Fruit fly (Drosophila melanogaster) whole organism, prepupa: Measurements from ENCODE around the gene CG14088.

Source experiments
- Blimp-1 ChIP-seq: fragments of 200-800 bp; sonication (Bioruptor generic); optimal IDR thresholded peaks from 3 replicates; lab custom pipeline; 2017; ENCODE audit warnings: missing biosample characterization, missing genetic modification characterization, mild to moderate bottlenecking, moderate library complexity, missing genetic modification reagents
- CG10669 ChIP-seq: fragments of 200-800 bp; sonication (Bioruptor generic); optimal IDR thresholded peaks from 3 replicates; lab custom pipeline; 2018; ENCODE audit warnings: missing biosample characterization, mild to moderate bottlenecking, missing genetic modification characterization, moderate library complexity
- CG16779 ChIP-seq: fragments of 200-800 bp; sonication (Bioruptor generic); optimal IDR thresholded peaks from 3 replicates; lab custom pipeline; 2017; ENCODE audit warnings: missing biosample characterization, mild to moderate bottlenecking, missing genetic modification characterization
- CG6854 ChIP-seq: fragments of 200-800 bp; sonication (Bioruptor generic); optimal IDR thresholded peaks from 2 replicates; lab custom pipeline; 2017; ENCODE audit warnings: missing biosample characterization, mild to moderate bottlenecking, missing genetic modification characterization
- Eip78C ChIP-seq: fragments of 200-800 bp; sonication (Bioruptor generic); peaks from one replicate; lab custom pipeline; 2016; ENCODE audit warnings: missing biosample characterization, missing genetic modification characterization
- Gug ChIP-seq: fragments of 200-800 bp; sonication (Bioruptor generic); IDR thresholded peaks from 2 replicates; pipeline ENCODE4 v1.3.6; 2022; ENCODE audit warnings: missing biosample characterization, missing genetic modification characterization
- Hr4 ChIP-seq: fragments of 200-800 bp; sonication (Bioruptor generic); optimal IDR thresholded peaks from 3 replicates; lab custom pipeline; 2016; ENCODE audit warnings: missing biosample characterization, missing genetic modification characterization
- Lpt ChIP-seq: fragments of 200-800 bp; sonication (Bioruptor generic); optimal IDR thresholded peaks from 3 replicates; lab custom pipeline; 2016; ENCODE audit warnings: missing biosample characterization, missing genetic modification characterization
- fd59A ChIP-seq: fragments of 200-800 bp; sonication (Bioruptor generic); optimal IDR thresholded peaks from 2 replicates; lab custom pipeline; 2017; ENCODE audit warnings: missing biosample characterization, mild to moderate bottlenecking, missing genetic modification characterization, missing genetic modification reagents
- fkh ChIP-seq: fragments of 200-800 bp; sonication (Bioruptor generic); optimal IDR thresholded peaks from 3 replicates; lab custom pipeline; 2017; ENCODE audit warnings: missing biosample characterization, mild to moderate bottlenecking, missing genetic modification characterization, moderate library complexity
- topi ChIP-seq: fragments of 200-800 bp; sonication (Bioruptor generic); optimal IDR thresholded peaks from 3 replicates; lab custom pipeline; 2016; ENCODE audit warnings: missing biosample characterization, missing genetic modification characterization
- vri ChIP-seq: fragments of 200-800 bp; sonication (Bioruptor generic); optimal IDR thresholded peaks from 3 replicates; lab custom pipeline; 2016; ENCODE audit warnings: missing biosample characterization, mild to moderate bottlenecking, missing genetic modification characterization

dm6 chr3L:19270542-19270941 lies at the start of gene CG14088:
- TF ChIP-seq Eip78C (GFP tag; lab: Kevin White, UChicago) (no peak), Blimp-1 (GFP tag; lab: Kevin White, UChicago) (no peak), CG10669 (GFP tag; lab: Kevin White, UChicago) (no peak), vri (no peak), Hr4 (GFP tag; lab: Kevin White, UChicago) (no peak), CG6854 (no peak), Gug (GFP tag; lab: Robert Waterston, UW) (no peak), topi (GFP tag; lab: Kevin White, UChicago) (no peak), Lpt (no peak), CG16779 (tag; lab: Kevin White, UChicago) (no peak), fkh (GFP tag; lab: Kevin White, UChicago) (no peak), fd59A (GFP tag; lab: Kevin White, UChicago) (no peak)
